Worm (Caenorhabditis elegans): ENCODE measurements around the gene srxa-6.

DNA sequence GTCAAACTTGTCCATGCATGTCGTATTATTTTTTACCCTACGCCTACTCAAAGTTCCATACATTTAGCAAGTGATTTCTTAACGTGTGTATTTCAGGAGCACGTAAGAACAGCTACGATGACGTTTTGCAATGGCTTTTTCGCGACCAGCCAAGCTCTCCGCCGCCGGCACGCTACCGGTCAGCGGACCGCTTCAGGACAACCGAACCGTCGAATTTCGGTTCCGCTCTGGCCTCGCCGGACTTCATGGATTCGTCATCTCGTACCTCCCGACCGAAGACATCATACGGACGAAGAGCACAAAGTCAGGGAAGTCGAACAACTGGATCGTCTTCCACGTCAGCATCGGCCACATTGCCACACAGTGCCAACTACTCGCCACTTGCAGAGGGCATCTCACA, 48.9 kb downstream of the srxa-6 start:
- no peak for TF ChIP-seq unc-39 (tag; optimal IDR thresholded peaks at IDR 0.05)
- no peak for TF ChIP-seq unc-62 (GFP tag; optimal IDR thresholded peaks at IDR 0.05)
- TF ChIP-seq cnd-1 (tag; optimal IDR thresholded peaks at IDR 0.05), result no peak
- no peak for TF ChIP-seq elt-3 (tag; optimal IDR thresholded peaks at IDR 0.05)
- no peak for TF ChIP-seq ces-1 (GFP tag; optimal IDR thresholded peaks at IDR 0.05)
- no peak for TF ChIP-seq nhr-12 (tag; optimal IDR thresholded peaks at IDR 0.05)
- TF ChIP-seq mab-5 (tag; optimal IDR thresholded peaks at IDR 0.05), result no peak
- TF ChIP-seq pha-4 (tag; optimal IDR thresholded peaks at IDR 0.05), result no peak
- TF ChIP-seq mep-1 (tag; optimal IDR thresholded peaks at IDR 0.05), result no peak
- no peak for TF ChIP-seq nhr-237 (tag; optimal IDR thresholded peaks at IDR 0.05)
- TF ChIP-seq unc-120 (tag; optimal IDR thresholded peaks at IDR 0.05; ENCODE audit: poor library complexity, severe bottlenecking), result no peak
- TF ChIP-seq nhr-76 (tag; optimal IDR thresholded peaks at IDR 0.05), result no peak
- no peak for TF ChIP-seq sem-2 (GFP tag; optimal IDR thresholded peaks at IDR 0.05)
- TF ChIP-seq bed-3 (GFP tag; optimal IDR thresholded peaks at IDR 0.05), result no peak
